Fruit fly (Drosophila melanogaster) whole organism, pupa: ENCODE results near the gene qtc.
A peak's percentile ranks its signal among the peaks of the same experiment; 100 is the strongest.

Experiments used
- CG10348 ChIP-seq: fragments of 200-800 bp; sonication (Bioruptor generic); IDR thresholded peaks from 2 replicates; pipeline ENCODE4 v1.3.6; 2022; ENCODE audit warnings: missing biosample characterization, missing genetic modification characterization
- CG12605 ChIP-seq: fragments of 200-800 bp; sonication (Bioruptor generic); IDR thresholded peaks from 2 replicates; pipeline ENCODE4 v1.3.6; 2022; ENCODE audit warnings: missing biosample characterization, missing genetic modification characterization
- CG13204 ChIP-seq: fragments of 200-800 bp; sonication (Bioruptor generic); optimal IDR thresholded peaks from 2 replicates; lab custom pipeline; 2018; ENCODE audit warnings: missing biosample characterization, mild to moderate bottlenecking, missing genetic modification characterization, moderate library complexity
- CG14655 ChIP-seq: fragments of 200-800 bp; sonication (Bioruptor generic); optimal IDR thresholded peaks from 3 replicates; lab custom pipeline; 2017; ENCODE audit warnings: mild to moderate bottlenecking, missing biosample characterization, missing genetic modification reagents, missing genetic modification characterization
- CG15710 ChIP-seq: fragments of 200-800 bp; sonication (Bioruptor generic); optimal IDR thresholded peaks from 2 replicates; lab custom pipeline; 2018; ENCODE audit warnings: missing biosample characterization, mild to moderate bottlenecking, missing genetic modification characterization, moderate library complexity
- CG17806 ChIP-seq: fragments of 200-800 bp; sonication (Bioruptor generic); optimal IDR thresholded peaks from 2 replicates; lab custom pipeline; 2018; ENCODE audit warnings: missing biosample characterization, mild to moderate bottlenecking, missing genetic modification characterization, moderate library complexity
- CG32121 ChIP-seq: fragments of 200-800 bp; sonication (Bioruptor generic); IDR thresholded peaks from 2 replicates; pipeline ENCODE4 v1.3.6; 2022; ENCODE audit warnings: missing biosample characterization, missing genetic modification characterization
- CG34367 ChIP-seq: fragments of 200-800 bp; sonication (Bioruptor generic); optimal IDR thresholded peaks from 2 replicates; lab custom pipeline; 2018; ENCODE audit warnings: missing biosample characterization, mild to moderate bottlenecking, missing genetic modification characterization
- CG4496 ChIP-seq: fragments of 200-800 bp; sonication (Bioruptor generic); IDR thresholded peaks from 3 replicates; pipeline ENCODE4 v1.3.6; 2022; ENCODE audit warnings: missing biosample characterization, missing genetic modification characterization
- CG8159 ChIP-seq: fragments of 200-800 bp; sonication (Bioruptor generic); optimal IDR thresholded peaks from 3 replicates; lab custom pipeline; 2018; ENCODE audit warnings: missing biosample characterization, mild to moderate bottlenecking, missing genetic modification characterization, moderate library complexity
- CG8301 ChIP-seq: fragments of 200-800 bp; sonication (Bioruptor generic); optimal IDR thresholded peaks from 2 replicates; lab custom pipeline; 2018; ENCODE audit warnings: missing biosample characterization, mild to moderate bottlenecking, missing genetic modification characterization
- CG9948 ChIP-seq: fragments of 200-800 bp; sonication (Bioruptor generic); optimal IDR thresholded peaks from 2 replicates; lab custom pipeline; 2018; ENCODE audit warnings: missing biosample characterization, mild to moderate bottlenecking, missing genetic modification characterization, moderate library complexity
- D1 ChIP-seq: fragments of 200-800 bp; sonication (Bioruptor generic); optimal IDR thresholded peaks from 2 replicates; lab custom pipeline; 2018; ENCODE audit warnings: missing biosample characterization, mild to moderate bottlenecking, missing genetic modification characterization, moderate library complexity
- EcR ChIP-seq: fragments of 200-800 bp; sonication (Bioruptor generic); optimal IDR thresholded peaks from 3 replicates; lab custom pipeline; 2019; ENCODE audit warnings: missing biosample characterization, missing genetic modification characterization, mild to moderate bottlenecking, moderate library complexity, missing genetic modification reagents
- Ets98B ChIP-seq: fragments of 200-800 bp; sonication (Bioruptor generic); IDR thresholded peaks from 2 replicates; pipeline ENCODE4 v1.3.6; 2022; ENCODE audit warnings: missing biosample characterization, missing genetic modification characterization
- Pif1A ChIP-seq: fragments of 200-800 bp; sonication (Bioruptor generic); optimal IDR thresholded peaks from 3 replicates; lab custom pipeline; 2016; ENCODE audit warnings: missing biosample characterization, missing genetic modification characterization
- Pif1B ChIP-seq: fragments of 200-800 bp; sonication (Bioruptor generic); optimal IDR thresholded peaks from 3 replicates; lab custom pipeline; 2016; ENCODE audit warnings: missing biosample characterization, missing genetic modification characterization
- Snoo ChIP-seq: fragments of 200-800 bp; sonication (Bioruptor generic); optimal IDR thresholded peaks from 3 replicates; lab custom pipeline; 2017; ENCODE audit warnings: missing biosample characterization, mild to moderate bottlenecking, missing genetic modification characterization, inconsistent platforms
- fd96Ca ChIP-seq: fragments of 200-800 bp; sonication (Bioruptor generic); IDR thresholded peaks from 3 replicates; pipeline ENCODE4 v1.3.6; 2022; ENCODE audit warnings: missing biosample characterization, missing genetic modification characterization
- gl ChIP-seq: fragments of 200-800 bp; sonication (Bioruptor generic); optimal IDR thresholded peaks from 2 replicates; lab custom pipeline; 2018; ENCODE audit warnings: missing biosample characterization, mild to moderate bottlenecking, missing genetic modification characterization
- rn ChIP-seq: fragments of 200-800 bp; sonication (Bioruptor generic); IDR thresholded peaks from 2 replicates; pipeline ENCODE4 v1.3.6; 2022; ENCODE audit warnings: missing biosample characterization, missing genetic modification characterization

Gene qtc

dm6 chr2L:5044361-5044891 lies 16.2 kb upstream of the qtc start, which contains the start of gene CG31650:
CG31650 (minus strand) TSS chr2L:5044712.
- TF ChIP-seq CG32121 (GFP tag; lab: Robert Waterston, UW) (no peak), CG4496 (GFP tag; lab: Robert Waterston, UW) (0 out of 3 replicates have a peak, but pooled peaks have one; percentile 33), CG34367 (tag; lab: Kevin White, UChicago) (no peak), Snoo (no peak)

DNA sequence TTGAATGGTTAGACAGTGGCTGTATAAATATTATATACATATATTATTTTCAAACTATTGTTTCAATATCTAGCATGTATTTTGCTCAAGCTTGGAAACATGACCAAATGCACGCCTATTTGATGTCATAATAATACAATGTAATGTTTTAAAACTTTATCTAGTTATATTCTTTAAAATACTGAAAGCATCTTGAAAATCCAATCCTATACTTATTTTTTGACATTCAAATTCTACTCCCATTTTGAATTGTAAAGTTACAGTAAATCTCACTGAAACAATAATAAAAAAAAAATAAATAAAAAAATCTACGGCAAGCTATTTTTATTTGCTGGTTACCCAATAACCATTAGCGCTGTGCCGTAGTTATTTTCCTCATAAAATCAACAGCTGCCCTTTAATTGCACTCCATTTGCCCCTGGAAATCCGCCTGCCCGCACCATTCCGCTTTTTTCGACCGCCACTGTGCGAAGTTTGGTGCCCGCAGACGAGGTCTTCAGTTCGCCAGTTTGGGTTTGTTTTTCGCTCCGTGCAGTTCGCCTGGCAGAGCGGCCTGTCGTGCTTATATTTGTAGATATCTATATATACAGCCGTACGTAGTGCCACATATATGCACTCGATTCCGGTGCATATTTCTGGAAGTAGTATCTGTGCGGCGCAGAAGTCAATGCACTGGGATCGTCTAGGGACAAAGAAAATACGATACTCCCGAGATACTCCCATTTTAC lies 15.6 kb upstream of the qtc start:
- TF ChIP-seq Pif1A (GFP tag; lab: Kevin White, UChicago) = peak; percentile 52
- peak; percentile 0 for TF ChIP-seq CG8159 (tag; lab: Kevin White, UChicago)
- TF ChIP-seq EcR = peak; percentile 97
- TF ChIP-seq CG9948 (tag; lab: Kevin White, UChicago) = peak; percentile 9
- no peak for TF ChIP-seq gl (tag; lab: Kevin White, UChicago)
- TF ChIP-seq CG15710 = peak; percentile 10
- peak; percentile 3 for TF ChIP-seq CG17806 (tag; lab: Kevin White, UChicago)
- TF ChIP-seq Ets98B (GFP tag; lab: Robert Waterston, UW) = peak; percentile 55
- TF ChIP-seq CG8301 = peak; percentile 23
- peak; percentile 25 for TF ChIP-seq CG13204
- TF ChIP-seq rn = no peak
- TF ChIP-seq D1 (tag; lab: Kevin White, UChicago) = no peak
- TF ChIP-seq CG32121 (GFP tag; lab: Robert Waterston, UW) = peak; percentile 41; the same call in 1 of the 2 replicates
- peak; percentile 5 for TF ChIP-seq CG34367 (tag; lab: Kevin White, UChicago)
- peak; percentile 42 for TF ChIP-seq Snoo
- peak; percentile 57 for TF ChIP-seq Pif1B (GFP tag; lab: Kevin White, UChicago)
- peak; percentile 25; the same call in 1 of the 2 replicates for TF ChIP-seq CG10348 (GFP tag; lab: Robert Waterston, UW)
- peak; percentile 69; the same call in 2 of the 3 replicates for TF ChIP-seq fd96Ca (GFP tag; lab: Robert Waterston, UW)
- 0 out of 2 replicates have a peak, but pooled peaks have one; percentile 25 for TF ChIP-seq CG12605
- peak; percentile 57 for TF ChIP-seq CG14655 (GFP tag; lab: Kevin White, UChicago)
- peak; percentile 53 for TF ChIP-seq CG4496 (GFP tag; lab: Robert Waterston, UW)

dm6 chr2L:5046261-5046660 lies 14.4 kb upstream of the qtc start:
- TF ChIP-seq D1 (tag; lab: Kevin White, UChicago) (no peak), CG15710 (no peak), CG8159 (tag; lab: Kevin White, UChicago) (no peak), CG12605 (no peak), rn (no peak), CG17806 (tag; lab: Kevin White, UChicago) (no peak), gl (tag; lab: Kevin White, UChicago) (no peak), CG32121 (GFP tag; lab: Robert Waterston, UW) (no peak), CG9948 (tag; lab: Kevin White, UChicago) (no peak), fd96Ca (GFP tag; lab: Robert Waterston, UW) (no peak), Pif1B (GFP tag; lab: Kevin White, UChicago) (no peak)

DNA sequence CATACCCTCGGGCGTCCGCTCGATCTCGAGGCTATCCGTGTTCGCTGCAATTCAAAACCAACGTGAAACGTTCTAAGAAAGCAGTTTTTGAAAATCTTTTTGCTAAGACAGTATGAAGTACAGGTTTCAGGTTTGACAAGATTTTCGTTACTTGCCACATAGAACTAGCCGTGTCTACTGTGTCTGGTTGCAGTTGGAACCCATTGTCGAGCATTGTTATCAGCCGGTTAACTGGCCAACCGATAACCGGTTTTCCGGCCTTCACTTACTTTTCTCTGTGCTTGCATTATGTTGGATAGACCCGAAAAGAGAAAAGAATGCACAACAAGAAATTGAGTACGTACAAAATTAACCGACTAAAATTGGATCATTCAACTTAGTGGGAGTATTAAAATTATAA lies 10.6 kb upstream of the qtc start:
- no peak for TF ChIP-seq CG13204
- no peak for TF ChIP-seq CG10348 (GFP tag; lab: Robert Waterston, UW)
- no peak for TF ChIP-seq D1 (tag; lab: Kevin White, UChicago)
- TF ChIP-seq EcR = peak; percentile 51
- TF ChIP-seq CG34367 (tag; lab: Kevin White, UChicago) = no peak
- no peak for TF ChIP-seq CG12605
- TF ChIP-seq gl (tag; lab: Kevin White, UChicago) = no peak
- TF ChIP-seq Pif1B (GFP tag; lab: Kevin White, UChicago) = peak; percentile 14
- TF ChIP-seq Ets98B (GFP tag; lab: Robert Waterston, UW) = no peak
- TF ChIP-seq Pif1A (GFP tag; lab: Kevin White, UChicago) = no peak
- no peak for TF ChIP-seq CG14655 (GFP tag; lab: Kevin White, UChicago)
- TF ChIP-seq fd96Ca (GFP tag; lab: Robert Waterston, UW) = no peak
- no peak for TF ChIP-seq CG8159 (tag; lab: Kevin White, UChicago)
- TF ChIP-seq rn = no peak
- no peak for TF ChIP-seq CG15710
- no peak for TF ChIP-seq CG9948 (tag; lab: Kevin White, UChicago)
- no peak for TF ChIP-seq CG32121 (GFP tag; lab: Robert Waterston, UW)
- peak; percentile 50; the same call in 1 of the 3 replicates for TF ChIP-seq CG4496 (GFP tag; lab: Robert Waterston, UW)
- no peak for TF ChIP-seq Snoo
- TF ChIP-seq CG17806 (tag; lab: Kevin White, UChicago) = no peak
- TF ChIP-seq CG8301 = peak; percentile 23

dm6 chr2L:5050825-5051224 lies 9.8 kb upstream of the qtc start, which contains the start of gene CG9121:
CG9121 (minus strand) TSS chr2L:5051062.
- TF ChIP-seq CG32121 (GFP tag; lab: Robert Waterston, UW) (no peak), CG17806 (tag; lab: Kevin White, UChicago) (no peak)

DNA sequence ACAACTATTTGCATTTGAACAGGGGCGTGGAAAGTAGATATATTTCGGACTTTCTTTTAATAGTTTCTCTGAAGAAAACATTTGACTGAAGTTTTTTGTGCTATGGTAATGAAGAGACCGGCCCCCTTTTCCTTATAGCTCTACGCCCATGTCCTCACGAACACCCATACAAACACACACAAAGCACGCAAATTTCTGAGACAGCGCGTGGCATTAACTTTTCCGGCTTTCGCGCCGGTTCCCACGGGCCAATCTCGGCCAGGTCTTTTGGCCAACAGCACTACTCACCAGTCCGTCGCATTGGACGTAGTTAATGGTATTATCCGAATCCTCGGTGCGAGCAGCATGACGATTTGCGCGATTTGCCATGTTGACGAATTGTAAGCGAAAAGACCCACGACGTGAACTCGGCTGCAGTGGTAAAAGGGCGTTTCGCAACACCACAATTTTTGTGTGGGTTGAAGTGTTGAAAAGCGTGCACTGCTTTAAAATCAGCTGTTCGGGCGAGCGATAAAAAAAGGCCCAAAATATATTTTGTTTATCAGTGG lies 8.2 kb upstream of the qtc start, which contains the start of gene senju:
Gene senju, plus strand, starts transcription at position 477 of the 548 bp plus-strand sequence.
- TF ChIP-seq CG13204 (no peak), Ets98B (GFP tag; lab: Robert Waterston, UW) (peak; percentile 87), fd96Ca (GFP tag; lab: Robert Waterston, UW) (peak; percentile 89), EcR (peak; percentile 57), rn (peak; percentile 58; the same call in 1 of the 2 replicates), CG15710 (peak; percentile 77), Pif1B (GFP tag; lab: Kevin White, UChicago) (peak; percentile 80), D1 (tag; lab: Kevin White, UChicago) (no peak), CG9948 (tag; lab: Kevin White, UChicago) (peak; percentile 71), CG32121 (GFP tag; lab: Robert Waterston, UW) (peak; percentile 79), CG8159 (tag; lab: Kevin White, UChicago) (peak; percentile 74), Pif1A (GFP tag; lab: Kevin White, UChicago) (peak; percentile 89), CG14655 (GFP tag; lab: Kevin White, UChicago) (no peak), CG10348 (GFP tag; lab: Robert Waterston, UW) (no peak), gl (tag; lab: Kevin White, UChicago) (peak; percentile 65), CG4496 (GFP tag; lab: Robert Waterston, UW) (peak; percentile 89), CG17806 (tag; lab: Kevin White, UChicago) (peak; percentile 77), CG12605 (peak; percentile 73), CG8301 (peak; percentile 79), Snoo (peak; percentile 80), CG34367 (tag; lab: Kevin White, UChicago) (peak; percentile 68)
